Worm (Caenorhabditis elegans): ENCODE measurements around the gene nstp-9.

DNA sequence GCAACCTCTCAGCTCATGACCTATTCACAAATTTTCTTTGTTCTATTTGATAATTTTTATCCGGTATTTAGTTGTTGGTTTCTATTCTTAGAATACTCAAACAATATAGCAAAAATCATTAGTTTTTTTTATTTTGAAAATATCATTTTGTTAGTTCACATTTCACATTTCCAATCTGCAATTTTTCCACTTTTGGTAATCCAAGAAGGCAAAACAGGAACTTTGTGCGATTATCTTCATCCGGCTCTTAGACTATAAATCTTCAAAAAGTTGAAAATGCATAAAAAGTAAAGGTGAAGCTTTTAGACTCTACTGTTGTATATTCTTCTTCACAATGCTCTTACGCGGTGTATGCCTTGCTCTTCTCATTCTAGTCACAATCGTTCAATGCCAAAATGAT, 38.9 kb upstream of the nstp-9 start, which contains the start of gene nlp-19:
- TF ChIP-seq med-1 (GFP tag; optimal IDR thresholded peaks at IDR 0.05; ENCODE audit: insufficient read depth), result no peak
- no peak for TF ChIP-seq cog-1 (tag; optimal IDR thresholded peaks at IDR 0.05)
- no peak for TF ChIP-seq flt-1 (GFP tag; IDR thresholded peaks at IDR 0.05)
- TF ChIP-seq ztf-29 (GFP tag; IDR thresholded peaks at IDR 0.05), result no peak
- no peak for TF ChIP-seq ztf-23 (GFP tag; IDR thresholded peaks at IDR 0.05)
- TF ChIP-seq tab-1 (GFP tag; IDR thresholded peaks at IDR 0.05), result no peak
- no peak for TF ChIP-seq klf-2 (GFP tag; conservative IDR thresholded peaks at IDR 0.05)

Measured in whole organism, midembryonic.